Worm (Caenorhabditis elegans): ENCODE measurements around the gene C24H11.2.
A peak's percentile ranks its signal among the peaks of the same experiment; 100 is the strongest.

The C24H11.2 gene

ce11 chrIII:11817865-11818264 is 25.7 kb upstream of the C24H11.2 start:
- TF ChIP-seq pha-4 (tag; optimal IDR thresholded peaks at IDR 0.05) = no peak
- no peak for TF ChIP-seq snpc-4 (tag; optimal IDR thresholded peaks at IDR 0.05)
- no peak for TF ChIP-seq mep-1 (tag; optimal IDR thresholded peaks at IDR 0.05)
- no peak for TF ChIP-seq ceh-83 (GFP tag; optimal IDR thresholded peaks at IDR 0.05)
- TF ChIP-seq elt-3 (tag; optimal IDR thresholded peaks at IDR 0.05) = no peak
- no peak for TF ChIP-seq ham-2 (GFP tag; optimal IDR thresholded peaks at IDR 0.05)
- TF ChIP-seq cnd-1 (tag; optimal IDR thresholded peaks at IDR 0.05) = no peak
- TF ChIP-seq lsy-2 (tag; optimal IDR thresholded peaks at IDR 0.05) = no peak
- no peak for TF ChIP-seq mab-5 (tag; optimal IDR thresholded peaks at IDR 0.05)
- no peak for TF ChIP-seq drap-1 (GFP tag; optimal IDR thresholded peaks at IDR 0.05)
- no peak for TF ChIP-seq lin-13 (tag; optimal IDR thresholded peaks at IDR 0.05)
- no peak for TF ChIP-seq flh-1 (GFP tag; optimal IDR thresholded peaks at IDR 0.05)
- TF ChIP-seq bed-3 (GFP tag; optimal IDR thresholded peaks at IDR 0.05) = no peak
- no peak for TF ChIP-seq ceh-39 (tag; optimal IDR thresholded peaks at IDR 0.05)
- no peak for TF ChIP-seq nhr-76 (tag; optimal IDR thresholded peaks at IDR 0.05)
- no peak for TF ChIP-seq tbx-8 (GFP tag; optimal IDR thresholded peaks at IDR 0.05)

DNA sequence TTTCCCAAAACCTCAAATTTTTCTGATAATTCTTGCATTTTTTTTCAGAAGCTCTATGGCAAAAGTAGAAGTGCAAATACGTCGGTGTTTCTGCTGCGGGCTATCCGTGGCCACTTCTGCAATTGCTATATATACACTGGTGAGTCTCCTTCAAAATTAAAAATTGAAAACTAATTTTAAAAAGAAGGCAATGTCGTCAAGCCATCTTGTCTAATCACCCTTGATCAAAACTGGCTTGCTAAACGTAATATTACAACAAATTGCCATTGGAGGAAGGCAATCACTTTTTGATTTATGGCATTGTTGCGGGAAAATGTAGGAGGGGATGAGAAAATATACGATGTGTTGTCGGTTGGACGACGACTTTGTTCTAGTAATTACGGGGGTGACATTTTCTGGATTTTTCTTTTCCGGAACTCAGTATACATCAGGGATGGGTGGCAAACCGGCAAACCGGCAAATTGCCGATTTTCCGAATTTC is 24.4 kb upstream of the C24H11.2 start, which contains the start of gene C18D11.1:
Gene C18D11.1, plus strand, starts transcription at position 51 of the 481 bp plus-strand sequence.
- TF ChIP-seq blmp-1 (tag; optimal IDR thresholded peaks at IDR 0.05) (no peak), unc-62 (GFP tag; optimal IDR thresholded peaks at IDR 0.05) (peak; percentile 60)

- peak; percentile 58 for TF ChIP-seq blmp-1 (tag; optimal IDR thresholded peaks at IDR 0.05)
- TF ChIP-seq lsy-2 (tag; optimal IDR thresholded peaks at IDR 0.05) = no peak
These were observed 22.5 kb upstream of the C24H11.2 start for ce11 chrIII:11814653-11815052.

ce11 chrIII:11811839-11812238 is 19.7 kb upstream of the C24H11.2 start:
- TF ChIP-seq blmp-1 (tag; optimal IDR thresholded peaks at IDR 0.05) (peak; percentile 10), lsy-2 (tag; optimal IDR thresholded peaks at IDR 0.05) (no peak)

DNA sequence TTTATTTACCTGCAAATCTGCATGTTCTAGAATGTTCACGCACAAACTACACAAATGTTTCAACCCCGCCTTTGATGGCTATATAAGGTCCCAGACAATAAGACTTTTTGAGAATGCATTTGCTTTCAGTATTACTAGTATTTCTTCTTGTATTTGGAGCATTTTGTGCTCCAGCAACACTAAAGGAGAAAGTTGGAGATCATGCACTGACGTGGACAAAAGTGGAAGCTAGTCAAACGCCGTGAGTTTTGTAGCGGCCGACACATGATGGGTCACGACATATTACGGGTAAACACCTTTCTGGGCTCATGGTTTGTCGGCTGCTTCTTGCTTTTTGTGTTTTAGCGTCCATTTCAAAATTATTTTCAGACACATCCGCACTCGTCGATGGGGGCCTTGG is 18.3 kb upstream of the C24H11.2 start, which contains the start of gene C18D11.6:
Gene C18D11.6, plus strand, starts transcription at position 110 of the 400 bp plus-strand sequence.
- TF ChIP-seq drap-1 (GFP tag; optimal IDR thresholded peaks at IDR 0.05) = no peak
- no peak for TF ChIP-seq lsy-2 (tag; optimal IDR thresholded peaks at IDR 0.05)

DNA sequence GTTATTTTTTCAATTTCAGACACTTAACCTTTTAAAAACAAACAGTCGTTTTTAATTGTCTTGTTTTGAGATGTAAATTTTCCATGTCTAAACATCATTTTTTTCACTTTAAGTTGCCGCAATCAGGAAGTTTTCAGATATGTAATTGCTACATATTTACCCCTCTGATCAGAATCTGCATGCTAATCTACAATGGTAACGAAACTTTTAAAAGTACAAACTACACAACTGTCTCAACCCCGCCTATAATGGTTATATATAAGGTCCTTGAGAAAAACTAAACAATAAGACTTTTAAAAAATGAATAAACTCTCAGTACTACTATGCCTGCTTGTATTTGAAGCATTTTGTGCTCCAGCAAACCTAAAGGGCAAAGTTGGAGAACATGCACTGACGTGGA is 16.7 kb upstream of the C24H11.2 start, which contains the start of gene C18D11.9:
Gene C18D11.9, plus strand, starts transcription at position 301 of the 400 bp plus-strand sequence.
- TF ChIP-seq unc-39 (tag; optimal IDR thresholded peaks at IDR 0.05) (no peak), nhr-2 (tag; optimal IDR thresholded peaks at IDR 0.05) (no peak), hlh-1 (tag; optimal IDR thresholded peaks at IDR 0.05) (no peak), nhr-76 (tag; optimal IDR thresholded peaks at IDR 0.05) (no peak), lin-13 (tag; optimal IDR thresholded peaks at IDR 0.05) (no peak), bed-3 (GFP tag; optimal IDR thresholded peaks at IDR 0.05) (no peak)

DNA sequence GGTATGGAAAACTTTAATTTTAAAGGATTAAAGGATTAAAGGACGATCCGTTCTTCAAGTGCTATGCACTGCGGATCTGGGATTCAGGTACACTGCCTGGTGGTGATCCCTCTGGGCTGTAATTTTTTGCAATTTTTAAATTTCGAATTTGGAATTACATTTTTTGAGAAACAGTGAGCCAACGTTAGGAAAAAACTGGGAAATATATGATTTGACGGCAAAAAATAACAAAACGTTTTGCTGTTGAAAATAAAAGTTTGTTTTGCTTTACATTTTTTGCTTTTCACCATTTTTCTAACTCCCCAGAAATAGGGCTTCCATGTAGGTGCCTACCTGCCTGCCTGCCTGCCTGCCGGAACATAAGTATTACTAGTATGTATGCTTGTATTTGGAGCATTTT is 15.3 kb upstream of the C24H11.2 start, which contains the start of gene C18D11.10:
Gene C18D11.10, plus strand, starts transcription at position 301 of the 400 bp plus-strand sequence.
- no peak for TF ChIP-seq lin-13 (tag; optimal IDR thresholded peaks at IDR 0.05)
- TF ChIP-seq unc-120 (tag; optimal IDR thresholded peaks at IDR 0.05; ENCODE audit: poor library complexity, severe bottlenecking) = no peak
- TF ChIP-seq nhr-28 (tag; optimal IDR thresholded peaks at IDR 0.05) = no peak
- no peak for TF ChIP-seq elt-3 (tag; optimal IDR thresholded peaks at IDR 0.05)
- TF ChIP-seq pha-4 (tag; optimal IDR thresholded peaks at IDR 0.05) = no peak
- TF ChIP-seq sem-2 (GFP tag; optimal IDR thresholded peaks at IDR 0.05) = no peak
- TF ChIP-seq hlh-1 (tag; optimal IDR thresholded peaks at IDR 0.05) = no peak
- no peak for TF ChIP-seq nhr-2 (tag; optimal IDR thresholded peaks at IDR 0.05)
- TF ChIP-seq M03D4.4 (tag; optimal IDR thresholded peaks at IDR 0.05) = no peak

ce11 chrIII:11806695-11807094 is 14.6 kb upstream of the C24H11.2 start, which contains the start of gene C18D11.7:
C18D11.7 (minus strand) TSS chrIII:11806795.
- TF ChIP-seq M03D4.4 (tag; optimal IDR thresholded peaks at IDR 0.05) (no peak), ces-1 (GFP tag; optimal IDR thresholded peaks at IDR 0.05) (no peak), drap-1 (GFP tag; optimal IDR thresholded peaks at IDR 0.05) (no peak), pha-4 (tag; optimal IDR thresholded peaks at IDR 0.05) (no peak), unc-39 (tag; optimal IDR thresholded peaks at IDR 0.05) (no peak), mep-1 (tag; optimal IDR thresholded peaks at IDR 0.05) (no peak), zip-8 (tag; optimal IDR thresholded peaks at IDR 0.05) (no peak), ham-2 (GFP tag; optimal IDR thresholded peaks at IDR 0.05) (no peak), lsy-2 (tag; optimal IDR thresholded peaks at IDR 0.05) (no peak), nhr-12 (tag; optimal IDR thresholded peaks at IDR 0.05) (no peak), ztf-11 (tag; optimal IDR thresholded peaks at IDR 0.05) (no peak), snpc-4 (tag; optimal IDR thresholded peaks at IDR 0.05) (no peak), nhr-76 (tag; optimal IDR thresholded peaks at IDR 0.05) (no peak), mab-5 (tag; optimal IDR thresholded peaks at IDR 0.05) (no peak), nhr-2 (tag; optimal IDR thresholded peaks at IDR 0.05) (no peak)

All from whole organism, mixed stage, embryonic.